In genomic region chrX:2743020-2743419, dm6 we compare ENCODE assay signal across 1 fruit fly cellular context.
A peak's percentile ranks its signal among the peaks of the same experiment; 100 is the strongest.
TF ChIP-seq lines count a peak whose summit lies in the region.

No protein-coding gene starts in this region.

TF ChIP-seq in whole organism, embryonic, 481 proteins besides CTCF, POLR2A, EP300 and RAD21 (continued from another document):
- TF ChIP-seq Atf3 (GFP tag; optimal IDR thresholded peaks at IDR 0.05; lab: Kevin White, UChicago) (peak; percentile 47), pan (optimal IDR thresholded peaks at IDR 0.05; lab: Kevin White, UChicago) (no peak), pan (GFP tag; optimal IDR thresholded peaks at IDR 0.05 in 1 of 2, IDR thresholded peaks at IDR 0.05 in 1 of 2) (peak in 1 of 2 experiments; percentile 93), cwo (GFP tag; optimal IDR thresholded peaks at IDR 0.05; lab: Kevin White, UChicago) (peak; percentile 87), ranshi (GFP tag; IDR thresholded peaks at IDR 0.05; lab: Robert Waterston, UW) (peak; percentile 84), CG3065 (GFP tag; optimal IDR thresholded peaks at IDR 0.05; lab: Kevin White, UChicago) (peak; percentile 24), Vsx1 (GFP tag; optimal IDR thresholded peaks at IDR 0.05; lab: Kevin White, UChicago) (peak; percentile 86), Dad (GFP tag; optimal IDR thresholded peaks at IDR 0.05; lab: Kevin White, UChicago) (peak; percentile 72), zen (tag; optimal IDR thresholded peaks at IDR 0.05; lab: Kevin White, UChicago) (peak; percentile 19), ci (GFP tag; IDR thresholded peaks at IDR 0.05; lab: Robert Waterston, UW) (peak; percentile 86)
TF ChIP-seq in whole organism, embryonic: peak in this region for 345.
